Worm (Caenorhabditis elegans) whole organism, young adult: ENCODE data around the gene Y39B6A.7.

Experiments used
- D2030.7 ChIP-seq: fragments of 200-800 bp; sonication (Bioruptor generic); IDR thresholded peaks from 2 replicates; pipeline ENCODE4 v1.3.6; 2022; ENCODE audit warnings: missing genetic modification reagents, missing genetic modification characterization, missing compliant biosample characterization
- F49E8.2 ChIP-seq: sonication (generic microtip); optimal IDR thresholded peaks from 3 replicates; lab custom pipeline; 2017; ENCODE audit warnings: missing genetic modification characterization, mild to moderate bottlenecking, missing compliant biosample characterization, antibody characterized with exemption, moderate library complexity; ENCODE audit not compliant: insufficient read depth
- T07F8.4 ChIP-seq: sonication (generic microtip); optimal IDR thresholded peaks from 2 replicates; lab custom pipeline; 2016; ENCODE audit warnings: mild to moderate bottlenecking, missing genetic modification characterization, moderate library complexity, missing compliant biosample characterization
- aptf-2 ChIP-seq: fragments of 200-800 bp; sonication (Bioruptor generic); conservative IDR thresholded peaks from 2 replicates; pipeline ENCODE4 v1.3.6; 2022; ENCODE audit warnings: missing genetic modification reagents, missing genetic modification characterization, missing compliant biosample characterization
- ceh-58 ChIP-seq: fragments of 200-800 bp; sonication (Bioruptor generic); IDR thresholded peaks from 2 replicates; pipeline ENCODE4 v1.3.6; 2022; ENCODE audit warnings: missing genetic modification characterization, missing compliant biosample characterization
- dpff-1 ChIP-seq: sonication (generic microtip); optimal IDR thresholded peaks from 2 replicates; lab custom pipeline; 2017; ENCODE audit warnings: mild to moderate bottlenecking, missing genetic modification characterization, missing compliant biosample characterization
- egl-18 ChIP-seq: fragments of 200-800 bp; sonication (Bioruptor generic); IDR thresholded peaks from 2 replicates; pipeline ENCODE4 v1.3.6; 2022; ENCODE audit warnings: missing genetic modification reagents, missing genetic modification characterization, missing compliant biosample characterization
- mcd-1 ChIP-seq: fragments of 200-800 bp; sonication (Bioruptor generic); IDR thresholded peaks from 2 replicates; pipeline ENCODE4 v1.3.6; 2022; ENCODE audit warnings: missing genetic modification reagents, missing genetic modification characterization, missing compliant biosample characterization
- pha-4 ChIP-seq: fragments of 150-350 bp; sonication (generic microtip); optimal IDR thresholded peaks from 2 replicates; lab custom pipeline; 2014; ENCODE audit warnings: missing biosample characterization, missing genetic modification reagents, missing genetic modification characterization
- snpc-4 ChIP-seq, 5 experiments: fragments of 150-350 bp in 1 of 5; sonication (generic microtip) in 4 of 5; optimal IDR thresholded peaks; 2 replicates each; lab custom pipeline; 2014 to 2018; ENCODE audit warnings: missing genetic modification characterization in 5 of 5, missing biosample characterization in 3 of 5, antibody characterized with exemption in 2 of 5, mild to moderate bottlenecking in 2 of 5, missing compliant biosample characterization in 2 of 5, missing genotype in 2 of 5, moderate library complexity in 2 of 5, missing genetic modification reagents in 1 of 5
- unc-130 ChIP-seq: sonication (generic microtip); optimal IDR thresholded peaks from 2 replicates; lab custom pipeline; 2016; ENCODE audit warnings: missing genetic modification reagents, missing genetic modification characterization, missing compliant biosample characterization
- ztf-6 ChIP-seq: fragments of 200-800 bp; sonication (Bioruptor generic); IDR thresholded peaks from 2 replicates; pipeline ENCODE4 v1.3.6; 2022; ENCODE audit warnings: missing genetic modification reagents, missing genetic modification characterization, missing compliant biosample characterization

DNA sequence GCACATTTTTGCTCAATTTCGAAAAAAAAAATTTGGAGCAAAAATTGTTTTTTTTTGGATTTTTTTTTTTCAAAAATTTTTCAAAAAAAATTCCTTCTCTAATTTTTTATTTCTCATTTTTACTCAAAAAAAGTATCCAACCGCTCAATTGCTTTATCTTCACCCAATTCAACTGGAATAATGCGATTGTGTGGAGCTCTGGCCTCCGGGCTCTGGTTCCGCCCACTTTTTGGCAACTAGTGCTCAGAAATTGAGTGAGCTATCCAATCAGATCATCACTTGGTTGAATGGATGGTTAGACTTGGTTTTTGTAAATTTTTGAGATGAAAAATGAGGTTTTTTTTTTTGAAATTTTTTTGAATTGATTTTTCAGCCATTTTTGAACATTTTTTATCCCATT lies 29.9 kb upstream of the Y39B6A.7 start:
- no peak for TF ChIP-seq dpff-1 (tag; lab: Kevin White, UChicago)
- TF ChIP-seq ztf-6 (GFP tag; lab: Robert Waterston, UW): no peak
- no peak for TF ChIP-seq pha-4 (tag; lab: Kevin White, UChicago)
- TF ChIP-seq T07F8.4 (tag; lab: Kevin White, UChicago): no peak
- TF ChIP-seq egl-18: no peak
- no peak for TF ChIP-seq F49E8.2
- no peak for TF ChIP-seq snpc-4 (GFP tag; optimal IDR thresholded peaks at IDR 0.05; lab: Kevin White, UChicago)
- TF ChIP-seq snpc-4 (tag; optimal IDR thresholded peaks at IDR 0.05; lab: Kevin White, UChicago): no peak
- no peak for TF ChIP-seq unc-130 (GFP tag; lab: Kevin White, UChicago)
- TF ChIP-seq mcd-1: no peak
- TF ChIP-seq ceh-58 (GFP tag; lab: Robert Waterston, UW): no peak
- TF ChIP-seq aptf-2 (GFP tag; lab: Robert Waterston, UW): no peak
- TF ChIP-seq D2030.7: no peak
